Worm (Caenorhabditis elegans) whole organism, early embryonic: ENCODE measurements around the gene srd-46.

Experiments
- B0310.2 ChIP-seq: sonication (generic microtip); optimal IDR thresholded peaks from 2 replicates; lab custom pipeline; 2016; ENCODE audit warnings: mild to moderate bottlenecking, missing genetic modification characterization, missing compliant biosample characterization
- F13C5.2 ChIP-seq: sonication (generic microtip); optimal IDR thresholded peaks from 2 replicates; lab custom pipeline; 2017; ENCODE audit warnings: mild to moderate bottlenecking, missing genetic modification characterization, inconsistent platforms, missing compliant biosample characterization
- aly-1 ChIP-seq: sonication (generic microtip); optimal IDR thresholded peaks from 2 replicates; lab custom pipeline; 2016; ENCODE audit warnings: missing genetic modification characterization, missing compliant biosample characterization
- ama-1 ChIP-seq: fragments of 150-350 bp; optimal IDR thresholded peaks from 2 replicates; lab custom pipeline; 2014
- flt-1 ChIP-seq: fragments of 200-800 bp; sonication (Bioruptor generic); IDR thresholded peaks from 2 replicates; pipeline ENCODE4 v1.3.6; 2022; ENCODE audit warnings: missing genetic modification characterization, missing compliant biosample characterization
- hmbx-1 ChIP-seq: sonication (generic microtip); optimal IDR thresholded peaks from 2 replicates; lab custom pipeline; 2016; ENCODE audit warnings: mild to moderate bottlenecking, missing genetic modification characterization, missing compliant biosample characterization
- hnd-1 ChIP-seq: sonication (generic microtip); optimal IDR thresholded peaks from 2 replicates; lab custom pipeline; 2016; ENCODE audit warnings: missing genetic modification characterization, missing compliant biosample characterization
- scrt-1 ChIP-seq: fragments of 200-800 bp; sonication (Bioruptor generic); IDR thresholded peaks from 2 replicates; pipeline ENCODE4 v1.3.6; 2022; ENCODE audit warnings: missing genetic modification characterization, missing compliant biosample characterization
- sea-1 ChIP-seq: fragments of 200-800 bp; sonication (Bioruptor generic); conservative IDR thresholded peaks from 2 replicates; pipeline ENCODE4 v1.3.6; 2022; ENCODE audit warnings: missing genetic modification characterization, missing compliant biosample characterization
- tbx-37 ChIP-seq: fragments of 200-800 bp; sonication (Bioruptor generic); conservative IDR thresholded peaks from 2 replicates; pipeline ENCODE4 v1.3.6; 2022; ENCODE audit warnings: missing genetic modification reagents, missing genetic modification characterization, missing compliant biosample characterization

DNA sequence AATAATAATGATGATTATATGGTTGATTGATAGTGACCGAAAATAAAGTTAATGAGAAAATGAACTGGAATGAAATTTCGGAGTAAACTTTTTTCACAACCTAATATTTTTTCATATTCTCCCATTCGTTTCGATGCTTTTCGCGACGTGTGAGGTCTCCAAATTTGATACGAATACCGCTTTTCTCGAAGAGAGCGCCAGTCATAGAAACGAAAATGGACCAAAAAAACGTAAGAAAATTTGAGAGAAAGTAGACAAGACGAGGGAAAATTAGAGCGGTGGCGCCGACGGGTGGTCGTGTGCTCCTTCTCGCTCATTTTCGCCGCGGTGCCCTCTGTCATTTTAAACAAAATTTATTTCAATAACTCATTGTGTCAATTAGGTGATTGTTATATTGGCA, 17.5 kb upstream of the srd-46 start:
- TF ChIP-seq B0310.2 (tag; lab: Kevin White, UChicago) = no peak
- no peak for TF ChIP-seq flt-1 (GFP tag; lab: Robert Waterston, UW)
- TF ChIP-seq ama-1 = no peak
- no peak for TF ChIP-seq hnd-1
- no peak for TF ChIP-seq F13C5.2 (tag; lab: Kevin White, UChicago)
- no peak for TF ChIP-seq scrt-1 (GFP tag; lab: Robert Waterston, UW)
- no peak for TF ChIP-seq sea-1 (GFP tag; lab: Robert Waterston, UW)
- TF ChIP-seq hmbx-1 = no peak
- no peak for TF ChIP-seq tbx-37 (GFP tag; lab: Robert Waterston, UW)
- no peak for TF ChIP-seq aly-1
